Fruit fly (Drosophila melanogaster): ENCODE data around the gene Remo.
A peak's percentile ranks its signal among the peaks of the same experiment; 100 is the strongest.

- TF ChIP-seq Gug (GFP tag; IDR thresholded peaks at IDR 0.05), result no peak
- peak; percentile 37 for TF ChIP-seq svp (GFP tag)
Measured at dm6 chrX:13276713-13277112, 11.1 kb upstream of the Remo start.
